Worm (Caenorhabditis elegans) whole organism, young adult: ENCODE measurements around the gene srp-2.

Experiments
- C17E4.6 ChIP-seq: fragments of 200-800 bp; sonication (Bioruptor generic); IDR thresholded peaks from 2 replicates; pipeline ENCODE4 v1.3.6; 2022; ENCODE audit warnings: missing genetic modification reagents, missing genetic modification characterization, missing compliant biosample characterization
- F33H1.4 ChIP-seq: fragments of 200-800 bp; sonication (Bioruptor generic); IDR thresholded peaks from 2 replicates; pipeline ENCODE4 v1.3.6; 2022; ENCODE audit warnings: missing genetic modification reagents, missing genetic modification characterization, missing compliant biosample characterization
- F52B5.7 ChIP-seq: sonication (generic microtip); optimal IDR thresholded peaks from 2 replicates; lab custom pipeline; 2016; ENCODE audit warnings: mild to moderate bottlenecking, missing genetic modification characterization, missing compliant biosample characterization
- K11D2.4 ChIP-seq: fragments of 200-800 bp; sonication (Bioruptor generic); IDR thresholded peaks from 2 replicates; pipeline ENCODE4 v1.3.6; 2022; ENCODE audit warnings: missing genetic modification reagents, missing genetic modification characterization, missing compliant biosample characterization
- T26A5.8 ChIP-seq: sonication (generic microtip); optimal IDR thresholded peaks from 2 replicates; lab custom pipeline; 2016; ENCODE audit warnings: missing genetic modification characterization, missing compliant biosample characterization
- Y53F4B.3 ChIP-seq: fragments of 200-800 bp; sonication (Bioruptor generic); IDR thresholded peaks from 2 replicates; pipeline ENCODE4 v1.3.6; 2022; ENCODE audit warnings: missing genetic modification reagents, missing genetic modification characterization, missing compliant biosample characterization
- Y79H2A.3 ChIP-seq: fragments of 200-800 bp; sonication (Bioruptor generic); conservative IDR thresholded peaks from 2 replicates; pipeline ENCODE4 v1.3.6; 2022; ENCODE audit warnings: missing genetic modification reagents, missing genetic modification characterization, missing compliant biosample characterization
- Y95B8A.8 ChIP-seq: fragments of 200-800 bp; sonication (Bioruptor generic); IDR thresholded peaks from 2 replicates; pipeline ENCODE4 v1.3.6; 2022; ENCODE audit warnings: missing genetic modification reagents, missing genetic modification characterization, missing compliant biosample characterization
- ama-1 ChIP-seq, 3 experiments: fragments of 150-350 bp in 1 of 3; sonication (generic microtip) in 2 of 3; optimal IDR thresholded peaks; 2 replicates each; lab custom pipeline; 2014 to 2018; ENCODE audit warnings: missing biosample characterization in 2 of 3, missing genetic modification characterization in 2 of 3, missing genetic modification reagents in 2 of 3
- bed-2 ChIP-seq: fragments of 200-800 bp; sonication (Bioruptor generic); IDR thresholded peaks from 2 replicates; pipeline ENCODE4 v1.3.6; 2022; ENCODE audit warnings: missing genetic modification reagents, missing genetic modification characterization, missing compliant biosample characterization
- cebp-1 ChIP-seq, 2 experiments: fragments of 200-800 bp in 1 of 2; sonication (Bioruptor generic) in 1 of 2; sonication (generic microtip) in 1 of 2; IDR thresholded peaks in 1 of 2; optimal IDR thresholded peaks in 1 of 2; 2 replicates each; pipeline versions ENCODE4 v1.3.6 to Lab custom; 2017 to 2022; ENCODE audit warnings: missing compliant biosample characterization in 2 of 2, missing genetic modification characterization in 2 of 2, mild to moderate bottlenecking in 1 of 2, missing genetic modification reagents in 1 of 2, moderate library complexity in 1 of 2
- cebp-2 ChIP-seq: fragments of 200-800 bp; sonication (Bioruptor generic); IDR thresholded peaks from 2 replicates; pipeline ENCODE4 v1.3.6; 2022; ENCODE audit warnings: missing genetic modification characterization, missing compliant biosample characterization
- ceh-100 ChIP-seq: fragments of 200-800 bp; sonication (Bioruptor generic); IDR thresholded peaks from 2 replicates; pipeline ENCODE4 v1.3.6; 2022; ENCODE audit warnings: missing genetic modification reagents, missing genetic modification characterization, missing compliant biosample characterization
- ceh-27 ChIP-seq: fragments of 200-800 bp; sonication (Bioruptor generic); optimal IDR thresholded peaks from 2 replicates; lab custom pipeline; 2018; ENCODE audit warnings: mild to moderate bottlenecking, missing genetic modification characterization, moderate library complexity, missing compliant biosample characterization
- ceh-58 ChIP-seq: fragments of 200-800 bp; sonication (Bioruptor generic); IDR thresholded peaks from 2 replicates; pipeline ENCODE4 v1.3.6; 2022; ENCODE audit warnings: missing genetic modification characterization, missing compliant biosample characterization
- die-1 ChIP-seq: sonication (generic microtip); optimal IDR thresholded peaks from 2 replicates; lab custom pipeline; 2016; ENCODE audit warnings: missing genotype, mild to moderate bottlenecking, missing genetic modification characterization, missing compliant biosample characterization
- dox-1 ChIP-seq: fragments of 200-800 bp; sonication (Bioruptor generic); IDR thresholded peaks from 2 replicates; pipeline ENCODE4 v1.3.6; 2022; ENCODE audit warnings: missing genetic modification reagents, missing genetic modification characterization, missing compliant biosample characterization
- dpl-1 ChIP-seq: fragments of 150-350 bp; optimal IDR thresholded peaks from 2 replicates; lab custom pipeline; 2014; ENCODE audit warnings: missing biosample characterization, missing genetic modification reagents, missing genetic modification characterization
- efl-1 ChIP-seq: fragments of 150-350 bp; optimal IDR thresholded peaks from 2 replicates; lab custom pipeline; 2014; ENCODE audit warnings: missing biosample characterization, missing genetic modification reagents, missing genetic modification characterization
- egl-44 ChIP-seq: fragments of 200-800 bp; sonication (Bioruptor generic); IDR thresholded peaks from 2 replicates; pipeline ENCODE4 v1.3.6; 2022; ENCODE audit warnings: missing genetic modification reagents, missing genetic modification characterization, missing compliant biosample characterization
- ets-4 ChIP-seq: fragments of 200-800 bp; sonication (Bioruptor generic); optimal IDR thresholded peaks from 2 replicates; lab custom pipeline; 2018; ENCODE audit warnings: mild to moderate bottlenecking, missing genetic modification characterization, missing compliant biosample characterization
- hrde-1 ChIP-seq: sonication (generic microtip); optimal IDR thresholded peaks from 2 replicates; lab custom pipeline; 2016; ENCODE audit warnings: missing genetic modification characterization, mild to moderate bottlenecking, missing compliant biosample characterization, moderate library complexity, missing genotype, missing genetic modification reagents, borderline replicate concordance
- hsf-1 ChIP-seq: fragments of 200-800 bp; sonication (Bioruptor generic); IDR thresholded peaks from 2 replicates; pipeline ENCODE4 v1.3.6; 2022; ENCODE audit warnings: missing genetic modification reagents, missing genetic modification characterization, missing compliant biosample characterization
- let-526 ChIP-seq: fragments of 200-800 bp; sonication (Bioruptor generic); IDR thresholded peaks from 2 replicates; pipeline ENCODE4 v1.3.6; 2022; ENCODE audit warnings: missing genetic modification reagents, missing genetic modification characterization, missing compliant biosample characterization
- lin-26 ChIP-seq: fragments of 200-800 bp; sonication (Bioruptor generic); IDR thresholded peaks from 2 replicates; pipeline ENCODE4 v1.3.6; 2022; ENCODE audit warnings: missing genetic modification reagents, missing genetic modification characterization, missing compliant biosample characterization
- lin-35 ChIP-seq, 3 experiments: fragments of 150-350 bp in 2 of 3; sonication (generic microtip) in 1 of 3; optimal IDR thresholded peaks; 2 replicates each; lab custom pipeline; 2014 to 2018; ENCODE audit warnings: missing biosample characterization in 3 of 3, missing genetic modification characterization in 3 of 3, missing genetic modification reagents in 3 of 3
- lin-40 ChIP-seq: sonication (generic microtip); optimal IDR thresholded peaks from 2 replicates; lab custom pipeline; 2016; ENCODE audit warnings: missing genetic modification characterization, mild to moderate bottlenecking, missing compliant biosample characterization, missing genotype, missing genetic modification reagents
- lir-1 ChIP-seq: fragments of 200-800 bp; sonication (Bioruptor generic); conservative IDR thresholded peaks from 2 replicates; pipeline ENCODE4 v1.3.6; 2022; ENCODE audit warnings: missing genetic modification reagents, missing genetic modification characterization, missing compliant biosample characterization
- lsl-1 ChIP-seq: fragments of 200-800 bp; sonication (Bioruptor generic); optimal IDR thresholded peaks from 2 replicates; lab custom pipeline; 2018; ENCODE audit warnings: mild to moderate bottlenecking, missing genetic modification characterization, moderate library complexity, missing compliant biosample characterization
- madf-3 ChIP-seq: fragments of 200-800 bp; sonication (Bioruptor generic); IDR thresholded peaks from 2 replicates; pipeline ENCODE4 v1.3.6; 2022; ENCODE audit warnings: missing genetic modification reagents, missing genetic modification characterization, missing compliant biosample characterization
- mcd-1 ChIP-seq: fragments of 200-800 bp; sonication (Bioruptor generic); IDR thresholded peaks from 2 replicates; pipeline ENCODE4 v1.3.6; 2022; ENCODE audit warnings: missing genetic modification reagents, missing genetic modification characterization, missing compliant biosample characterization
- mes-4 ChIP-seq: sonication (generic microtip); optimal IDR thresholded peaks from 2 replicates; lab custom pipeline; 2016; ENCODE audit warnings: missing genotype, missing genetic modification characterization, missing compliant biosample characterization
- mxl-1 ChIP-seq: sonication (generic microtip); optimal IDR thresholded peaks from 2 replicates; lab custom pipeline; 2016; ENCODE audit warnings: missing genetic modification characterization, missing compliant biosample characterization
- nfya-2 ChIP-seq: fragments of 200-800 bp; sonication (Bioruptor generic); IDR thresholded peaks from 2 replicates; pipeline ENCODE4 v1.3.6; 2022; ENCODE audit warnings: missing genetic modification reagents, missing genetic modification characterization, missing compliant biosample characterization
- nhr-120 ChIP-seq: fragments of 200-800 bp; sonication (Bioruptor generic); IDR thresholded peaks from 2 replicates; pipeline ENCODE4 v1.3.6; 2022; ENCODE audit warnings: missing genetic modification characterization, missing compliant biosample characterization
- nhr-80 ChIP-seq: sonication (generic microtip); optimal IDR thresholded peaks from 2 replicates; lab custom pipeline; 2016; ENCODE audit warnings: missing genetic modification characterization, missing compliant biosample characterization
- pbrm-1 ChIP-seq: fragments of 200-800 bp; sonication (Bioruptor generic); IDR thresholded peaks from 2 replicates; pipeline ENCODE4 v1.3.6; 2022; ENCODE audit warnings: missing genetic modification reagents, missing genetic modification characterization, missing compliant biosample characterization
- rcor-1 ChIP-seq: fragments of 200-800 bp; sonication (Bioruptor generic); IDR thresholded peaks from 2 replicates; pipeline ENCODE4 v1.3.6; 2022; ENCODE audit warnings: missing genetic modification reagents, missing genetic modification characterization, missing compliant biosample characterization
- rpc-1 ChIP-seq, 2 experiments: fragments of 150-350 bp in 1 of 2; sonication (generic microtip) in 1 of 2; optimal IDR thresholded peaks; 2 replicates each; lab custom pipeline; 2014 to 2018; ENCODE audit warnings: missing biosample characterization in 1 of 2, missing genetic modification characterization in 1 of 2, missing genetic modification reagents in 1 of 2, missing genotype in 1 of 2
- snpc-1.1 ChIP-seq: sonication (generic microtip); optimal IDR thresholded peaks from 2 replicates; lab custom pipeline; 2017; ENCODE audit warnings: missing genetic modification characterization, mild to moderate bottlenecking, missing compliant biosample characterization, antibody characterized with exemption, moderate library complexity, missing genotype, missing genetic modification reagents; ENCODE audit not compliant: insufficient read depth
- snpc-1.3 ChIP-seq: sonication (generic microtip); optimal IDR thresholded peaks from 2 replicates; lab custom pipeline; 2017; ENCODE audit warnings: missing genetic modification characterization, mild to moderate bottlenecking, missing compliant biosample characterization, antibody characterized with exemption, moderate library complexity, missing genotype, missing genetic modification reagents; ENCODE audit not compliant: insufficient read depth
- tbp1 ChIP-seq: fragments of 200-800 bp; sonication (Bioruptor generic); optimal IDR thresholded peaks from 2 replicates; lab custom pipeline; 2018; ENCODE audit warnings: mild to moderate bottlenecking, missing genetic modification characterization, missing compliant biosample characterization
- unc-130 ChIP-seq: sonication (generic microtip); optimal IDR thresholded peaks from 2 replicates; lab custom pipeline; 2016; ENCODE audit warnings: missing genetic modification reagents, missing genetic modification characterization, missing compliant biosample characterization
- zim-3 ChIP-seq: sonication (generic microtip); optimal IDR thresholded peaks from 2 replicates; lab custom pipeline; 2017; ENCODE audit warnings: mild to moderate bottlenecking, missing genetic modification characterization, moderate library complexity, missing compliant biosample characterization
- ztf-22 ChIP-seq: fragments of 200-800 bp; sonication (Bioruptor generic); optimal IDR thresholded peaks from 2 replicates; lab custom pipeline; 2018; ENCODE audit warnings: mild to moderate bottlenecking, missing genetic modification characterization, moderate library complexity, missing compliant biosample characterization
- ztf-26 ChIP-seq: sonication (generic microtip); optimal IDR thresholded peaks from 2 replicates; lab custom pipeline; 2017; ENCODE audit warnings: missing genetic modification characterization, missing compliant biosample characterization

srp-2 gene

ce11 chrV:723895-724352 lies 38.5 kb upstream of the srp-2 start, which contains the start of gene fbxb-72 (continued):
- TF ChIP-seq ztf-26 (tag; lab: Kevin White, UChicago) (peak; percentile 68), egl-44 (GFP tag; lab: Robert Waterston, UW) (no peak; the same call in 1 of the 2 replicates), die-1 (no peak), F52B5.7 (peak; percentile 84), lin-40 (tag; lab: Kevin White, UChicago) (peak; percentile 75), hsf-1 (peak; percentile 23; the same call in 1 of the 2 replicates), rcor-1 (GFP tag; lab: Robert Waterston, UW) (no peak), bed-2 (GFP tag; lab: Robert Waterston, UW) (no peak), C17E4.6 (GFP tag; lab: Robert Waterston, UW) (no peak), pbrm-1 (GFP tag; lab: Robert Waterston, UW) (peak; percentile 52), rpc-1 (optimal IDR thresholded peaks at IDR 0.05; lab: Kevin White, UChicago) (no peak), rpc-1 (tag; optimal IDR thresholded peaks at IDR 0.05; lab: Kevin White, UChicago) (no peak), efl-1 (no peak), ceh-100 (no peak), dpl-1 (no peak), ceh-27 (peak; percentile 22), T26A5.8 (no peak), lir-1 (peak; percentile 58), cebp-1 (GFP tag; IDR thresholded peaks at IDR 0.05; lab: Robert Waterston, UW) (peak; percentile 73), cebp-1 (tag; optimal IDR thresholded peaks at IDR 0.05; lab: Kevin White, UChicago) (peak; percentile 89), ama-1 (optimal IDR thresholded peaks at IDR 0.05; lab: Kevin White, UChicago) (peak; percentile 96), ama-1 (GFP tag; optimal IDR thresholded peaks at IDR 0.05; lab: Kevin White, UChicago) (no peak), snpc-1.1 (tag; lab: Kevin White, UChicago) (no peak), cebp-2 (GFP tag; lab: Robert Waterston, UW) (no peak), tbp1 (peak; percentile 51), mxl-1 (tag; lab: Kevin White, UChicago) (no peak), ztf-22 (GFP tag; lab: Kevin White, UChicago) (peak; percentile 65), F33H1.4 (GFP tag; lab: Robert Waterston, UW) (no peak), let-526 (GFP tag; lab: Robert Waterston, UW) (0 out of 2 replicates have a peak, but pooled peaks have one; percentile 11), ceh-58 (GFP tag; lab: Robert Waterston, UW) (no peak), lin-26 (GFP tag; lab: Robert Waterston, UW) (peak; percentile 32; the same call in 1 of the 2 replicates), mcd-1 (GFP tag; lab: Robert Waterston, UW) (peak; percentile 38; the same call in 1 of the 2 replicates), dox-1 (GFP tag; lab: Robert Waterston, UW) (no peak), Y79H2A.3 (peak; percentile 85), lin-35 (GFP tag; optimal IDR thresholded peaks at IDR 0.05; lab: Kevin White, UChicago) (peak in 1 of 3 experiments; percentile 77), snpc-1.3 (tag; lab: Kevin White, UChicago) (peak; percentile 64), lsl-1 (no peak), zim-3 (peak; percentile 46), hrde-1 (tag; lab: Kevin White, UChicago) (no peak), ets-4 (GFP tag; lab: Kevin White, UChicago) (no peak), nfya-2 (GFP tag; lab: Robert Waterston, UW) (no peak), nhr-120 (GFP tag; lab: Robert Waterston, UW) (0 out of 2 replicates have a peak, but pooled peaks have one; percentile 59), unc-130 (no peak), mes-4 (tag; lab: Kevin White, UChicago) (no peak), Y95B8A.8 (peak; percentile 81; the same call in 1 of the 2 replicates), madf-3 (GFP tag; lab: Robert Waterston, UW) (0 out of 2 replicates have a peak, but pooled peaks have one; percentile 9), K11D2.4 (GFP tag; lab: Robert Waterston, UW) (peak; percentile 78), Y53F4B.3 (GFP tag; lab: Robert Waterston, UW) (no peak), nhr-80 (tag; lab: Kevin White, UChicago) (peak; percentile 39)
